Worm (Caenorhabditis elegans): ENCODE results near the gene M02A10.1.
A peak's percentile ranks its signal among the peaks of the same experiment; 100 is the strongest.

Gene M02A10.1

DNA sequence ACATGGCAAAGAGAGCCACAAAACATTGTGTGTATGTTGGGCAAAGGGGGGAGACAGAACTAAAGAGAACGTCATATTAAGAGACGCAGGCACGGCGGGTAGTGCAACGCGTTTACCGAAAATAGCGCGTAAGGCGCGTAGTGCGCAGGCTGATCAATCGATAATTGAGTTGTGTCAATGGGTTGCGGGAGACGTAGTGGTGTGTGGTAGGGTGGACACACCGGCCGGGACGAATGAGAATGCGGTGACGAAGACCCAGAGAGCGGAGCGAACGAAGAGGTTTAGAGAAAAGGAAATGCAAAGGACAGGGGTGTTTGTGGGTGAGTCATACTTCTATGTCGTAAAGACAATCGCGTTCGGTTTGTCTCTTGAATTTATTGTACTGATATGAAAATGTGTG lies 21.1 kb downstream of the M02A10.1 start (continued):
- TF ChIP-seq ztf-4 (tag; optimal IDR thresholded peaks at IDR 0.05) (no peak), unc-39 (tag; optimal IDR thresholded peaks at IDR 0.05) (no peak), pha-4 (tag; optimal IDR thresholded peaks at IDR 0.05) (peak; percentile 78), ceh-28 (tag; optimal IDR thresholded peaks at IDR 0.05) (peak; percentile 96), unc-62 (GFP tag; optimal IDR thresholded peaks at IDR 0.05) (no peak), hmg-11 (tag; optimal IDR thresholded peaks at IDR 0.05) (peak; percentile 94), nhr-12 (tag; optimal IDR thresholded peaks at IDR 0.05) (no peak)

DNA sequence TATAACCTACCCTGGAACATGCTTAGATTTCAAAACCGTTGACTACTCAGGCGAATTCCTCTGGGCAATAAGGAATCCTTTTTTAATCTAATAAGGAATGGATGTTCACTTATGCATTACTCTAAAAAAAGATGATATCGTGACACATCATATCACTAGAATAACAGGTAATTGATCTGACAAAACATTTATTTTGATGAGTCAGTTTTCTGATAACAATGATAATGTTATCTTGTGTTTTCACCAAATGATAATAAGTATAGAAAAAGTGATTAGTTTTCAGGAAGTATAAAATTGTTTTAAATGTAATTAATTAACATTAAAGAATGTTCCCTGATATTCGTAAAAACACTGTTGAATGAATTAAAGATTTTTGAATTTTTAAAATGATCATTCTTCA lies 22.5 kb downstream of the M02A10.1 start:
- TF ChIP-seq jun-1 (tag; optimal IDR thresholded peaks at IDR 0.05) (no peak), nhr-11 (tag; optimal IDR thresholded peaks at IDR 0.05) (no peak), hmg-11 (tag; optimal IDR thresholded peaks at IDR 0.05) (no peak), sea-2 (GFP tag; optimal IDR thresholded peaks at IDR 0.05) (no peak), pqm-1 (tag; optimal IDR thresholded peaks at IDR 0.05) (peak; percentile 55), egl-27 (tag; optimal IDR thresholded peaks at IDR 0.05) (no peak), skn-1 (tag; optimal IDR thresholded peaks at IDR 0.05) (no peak), elt-2 (tag; optimal IDR thresholded peaks at IDR 0.05) (peak; percentile 16)

DNA sequence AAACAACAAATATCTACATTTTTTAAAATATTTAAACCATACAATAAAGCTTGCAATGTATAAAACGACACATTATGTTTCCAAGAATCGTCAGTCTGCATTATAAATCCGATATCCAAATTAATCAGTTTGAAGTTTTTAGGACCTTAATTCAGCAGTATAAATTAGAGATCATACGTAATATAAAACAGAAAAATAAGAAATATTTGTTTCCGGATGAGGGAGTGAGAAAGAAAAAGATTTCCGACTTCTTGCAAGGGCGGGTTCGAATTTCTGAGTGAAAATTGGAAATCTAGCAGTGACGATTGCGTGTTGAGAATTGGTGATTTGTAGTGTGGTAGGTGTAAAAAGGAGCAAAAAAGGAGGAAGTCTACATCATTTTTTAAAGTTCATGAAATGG lies 29.0 kb downstream of the M02A10.1 start, which contains the start of gene npr-19:
npr-19 (minus strand) TSS at position 101 of the 400 bp plus-strand sequence.
- TF ChIP-seq pqm-1 (tag; optimal IDR thresholded peaks at IDR 0.05) = no peak
- TF ChIP-seq mml-1 (tag; optimal IDR thresholded peaks at IDR 0.05) = no peak
- TF ChIP-seq fkh-2 (tag; optimal IDR thresholded peaks at IDR 0.05) = no peak
- no peak for TF ChIP-seq daf-12 (tag; optimal IDR thresholded peaks at IDR 0.05)
- no peak for TF ChIP-seq ZK546.5 (tag; optimal IDR thresholded peaks at IDR 0.05)
- TF ChIP-seq lsy-12 (tag; optimal IDR thresholded peaks at IDR 0.05) = no peak

DNA sequence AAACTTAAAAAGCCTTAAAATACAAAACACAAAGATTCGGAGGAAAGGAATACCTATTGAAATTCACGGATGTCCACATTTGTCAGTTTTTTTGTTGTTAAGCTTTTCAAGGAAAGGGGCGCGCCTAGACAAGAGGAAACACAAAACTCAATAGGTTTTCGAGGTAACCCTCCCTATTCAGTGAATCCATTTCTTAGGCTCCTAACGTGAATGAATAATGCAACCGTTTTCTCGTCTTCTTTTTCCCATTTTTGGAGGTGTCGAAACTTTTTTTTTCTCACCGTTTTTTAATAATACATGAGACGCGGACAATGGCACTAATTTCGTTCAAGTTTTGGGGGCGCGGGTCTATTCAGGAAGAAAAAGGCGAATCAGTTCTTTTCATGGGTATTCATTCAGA lies 30.4 kb downstream of the M02A10.1 start:
- no peak for TF ChIP-seq ztf-11 (tag; optimal IDR thresholded peaks at IDR 0.05)
- no peak for TF ChIP-seq mml-1 (tag; optimal IDR thresholded peaks at IDR 0.05)
- TF ChIP-seq fkh-10 (GFP tag; optimal IDR thresholded peaks at IDR 0.05) = peak; percentile 8
- no peak for TF ChIP-seq skn-1 (tag; optimal IDR thresholded peaks at IDR 0.05)
- TF ChIP-seq nhr-23 (tag; optimal IDR thresholded peaks at IDR 0.05) = no peak

DNA sequence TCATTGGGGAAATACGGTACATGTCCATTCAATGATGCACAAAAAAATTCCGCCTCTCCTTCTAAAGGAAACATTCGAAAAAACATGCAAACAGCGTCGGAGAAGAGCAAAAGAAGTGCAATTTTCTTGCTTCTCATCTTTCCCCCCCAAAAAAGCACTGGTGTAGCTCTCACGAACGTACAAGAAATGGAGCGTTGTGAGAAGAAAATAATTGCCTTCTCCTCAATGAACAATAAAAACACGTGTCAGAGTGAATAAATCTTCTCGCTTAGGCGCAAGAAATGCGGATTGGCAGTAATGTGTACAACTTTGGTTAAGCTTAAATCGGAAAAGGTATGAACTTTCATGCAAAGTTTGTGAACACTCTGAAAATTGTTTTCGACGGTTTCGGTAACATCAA lies 41.7 kb downstream of the M02A10.1 start:
- TF ChIP-seq nfya-1 (tag; optimal IDR thresholded peaks at IDR 0.05; ENCODE audit: insufficient read depth) = no peak
- no peak for TF ChIP-seq ceh-16 (tag; optimal IDR thresholded peaks at IDR 0.05)
- no peak for TF ChIP-seq egl-27 (tag; optimal IDR thresholded peaks at IDR 0.05)
- no peak for TF ChIP-seq nhr-77 (tag; optimal IDR thresholded peaks at IDR 0.05)
- no peak for TF ChIP-seq snpc-4 (tag; optimal IDR thresholded peaks at IDR 0.05)
